Fruit fly (Drosophila melanogaster) whole organism, embryonic: ENCODE data around the gene CG7352.
A peak's percentile ranks its signal among the peaks of the same experiment; 100 is the strongest.

Source experiments
- Aef1 ChIP-seq: fragments of 200-800 bp; sonication (Bioruptor generic); IDR thresholded peaks from 3 replicates; pipeline ENCODE4 v1.3.6; 2022; ENCODE audit warnings: missing biosample characterization, missing genetic modification characterization
- B-H2 ChIP-seq: fragments of 200-800 bp; sonication (Bioruptor generic); optimal IDR thresholded peaks from 2 replicates; lab custom pipeline; 2018; ENCODE audit warnings: missing biosample characterization, mild to moderate bottlenecking, missing genetic modification characterization
- BEAF-32 ChIP-seq: fragments of 200-800 bp; sonication (Bioruptor generic); optimal IDR thresholded peaks from 3 replicates; lab custom pipeline; 2017; ENCODE audit warnings: missing biosample characterization, missing genetic modification characterization, mild to moderate bottlenecking, moderate library complexity, missing genetic modification reagents
- Bgb ChIP-seq: fragments of 200-800 bp; sonication (Bioruptor generic); IDR thresholded peaks from 2 replicates; pipeline ENCODE4 v1.3.6; 2022; ENCODE audit warnings: missing biosample characterization, missing genetic modification characterization; ENCODE audit not compliant: partially characterized antibody
- CG10543 ChIP-seq: fragments of 200-800 bp; sonication (Bioruptor generic); optimal IDR thresholded peaks from 3 replicates; lab custom pipeline; 2017; ENCODE audit warnings: missing biosample characterization, mild to moderate bottlenecking, missing genetic modification characterization, moderate library complexity
- CG10959 ChIP-seq: fragments of 200-800 bp; sonication (Bioruptor generic); IDR thresholded peaks from 2 replicates; pipeline ENCODE4 v1.3.6; 2022; ENCODE audit warnings: missing biosample characterization, missing genetic modification characterization
- CG11696 ChIP-seq: fragments of 200-800 bp; sonication (Bioruptor generic); IDR thresholded peaks from 2 replicates; pipeline ENCODE4 v1.3.6; 2022; ENCODE audit warnings: missing biosample characterization, missing genetic modification characterization
- CG12659 ChIP-seq: fragments of 200-800 bp; sonication (Bioruptor generic); optimal IDR thresholded peaks from 3 replicates; lab custom pipeline; 2017; ENCODE audit warnings: mild to moderate bottlenecking, missing biosample characterization, missing genetic modification reagents, missing genetic modification characterization
- CG14710 ChIP-seq: fragments of 200-800 bp; sonication (Bioruptor generic); optimal IDR thresholded peaks from 3 replicates; lab custom pipeline; 2019; ENCODE audit warnings: missing biosample characterization, mild to moderate bottlenecking, missing genetic modification characterization, moderate library complexity
- CG1792 ChIP-seq: fragments of 200-800 bp; sonication (Bioruptor generic); optimal IDR thresholded peaks from 2 replicates; lab custom pipeline; 2016; ENCODE audit warnings: missing biosample characterization, missing genetic modification characterization
- CG2199 ChIP-seq: fragments of 200-800 bp; sonication (Bioruptor generic); IDR thresholded peaks from 3 replicates; pipeline ENCODE4 v1.3.6; 2022; ENCODE audit warnings: missing biosample characterization, missing genetic modification characterization
- CG2712 ChIP-seq: fragments of 200-800 bp; optimal IDR thresholded peaks from 3 replicates; lab custom pipeline; 2019; ENCODE audit warnings: missing biosample characterization, mild to moderate bottlenecking, missing genetic modification characterization, moderate library complexity
- CG2875 ChIP-seq: fragments of 200-800 bp; sonication (Bioruptor generic); optimal IDR thresholded peaks from 2 replicates; lab custom pipeline; 2017; ENCODE audit warnings: missing biosample characterization, mild to moderate bottlenecking, missing genetic modification characterization, missing genetic modification reagents
- CG42726 ChIP-seq: fragments of 200-800 bp; sonication (Bioruptor generic); IDR thresholded peaks from 2 replicates; pipeline ENCODE4 v1.3.6; 2022; ENCODE audit warnings: missing biosample characterization, missing genetic modification characterization; ENCODE audit not compliant: partially characterized antibody
- CG6854 ChIP-seq: fragments of 200-800 bp; sonication (Bioruptor generic); optimal IDR thresholded peaks from 3 replicates; lab custom pipeline; 2017; ENCODE audit warnings: missing biosample characterization, mild to moderate bottlenecking, missing genetic modification characterization
- CG7987 ChIP-seq: fragments of 200-800 bp; sonication (Bioruptor generic); optimal IDR thresholded peaks from 2 replicates; lab custom pipeline; 2018; ENCODE audit warnings: missing biosample characterization, mild to moderate bottlenecking, missing genetic modification characterization, moderate library complexity
- CHES-1-like ChIP-seq: fragments of 200-800 bp; sonication (Bioruptor generic); optimal IDR thresholded peaks from 2 replicates; lab custom pipeline; 2016; ENCODE audit warnings: missing biosample characterization, missing genetic modification characterization
- Dll ChIP-seq: fragments of 200-800 bp; sonication (Bioruptor generic); IDR thresholded peaks from 4 replicates; pipeline ENCODE4 v1.3.6; 2022; ENCODE audit warnings: missing biosample characterization, missing genetic modification characterization; ENCODE audit not compliant: partially characterized antibody
- Dp ChIP-seq: fragments of 200-800 bp; sonication (Bioruptor generic); optimal IDR thresholded peaks from 2 replicates; lab custom pipeline; 2018; ENCODE audit warnings: missing biosample characterization, mild to moderate bottlenecking, missing genetic modification characterization, moderate library complexity
- GATAe ChIP-seq: fragments of 200-800 bp; sonication (Bioruptor generic); conservative IDR thresholded peaks from 2 replicates; pipeline ENCODE4 v1.3.6; 2022; ENCODE audit warnings: missing biosample characterization, missing genetic modification characterization
- HmgD ChIP-seq: fragments of 200-800 bp; sonication (Bioruptor generic); optimal IDR thresholded peaks from 3 replicates; lab custom pipeline; 2016; ENCODE audit warnings: missing biosample characterization, missing genetic modification characterization
- HmgZ ChIP-seq: fragments of 200-800 bp; sonication (Bioruptor generic); optimal IDR thresholded peaks from 2 replicates; lab custom pipeline; 2018; ENCODE audit warnings: missing biosample characterization, mild to moderate bottlenecking, missing genetic modification characterization
- Med ChIP-seq: fragments of 200-800 bp; sonication (Bioruptor generic); peaks from one replicate; lab custom pipeline; 2016; ENCODE audit warnings: missing biosample characterization, missing genetic modification characterization, mild to moderate bottlenecking, inconsistent platforms, moderate library complexity
- Mrtf ChIP-seq: fragments of 200-800 bp; sonication (Bioruptor generic); IDR thresholded peaks from 3 replicates; pipeline ENCODE4 v1.3.6; 2022; ENCODE audit warnings: missing biosample characterization, missing genetic modification characterization
- Myb ChIP-seq: fragments of 200-800 bp; sonication (Bioruptor generic); optimal IDR thresholded peaks from 2 replicates; lab custom pipeline; 2016; ENCODE audit warnings: missing biosample characterization, missing genetic modification characterization
- Nf-YB ChIP-seq: fragments of 200-800 bp; sonication (Bioruptor generic); optimal IDR thresholded peaks from 3 replicates; lab custom pipeline; 2019; ENCODE audit warnings: missing biosample characterization, mild to moderate bottlenecking, missing genetic modification characterization, moderate library complexity
- Nf-YC ChIP-seq: fragments of 200-800 bp; optimal IDR thresholded peaks from 3 replicates; lab custom pipeline; 2019; ENCODE audit warnings: missing biosample characterization, mild to moderate bottlenecking, missing genetic modification characterization, moderate library complexity
- NfI ChIP-seq: fragments of 200-800 bp; sonication (Bioruptor generic); optimal IDR thresholded peaks from 3 replicates; lab custom pipeline; 2018; ENCODE audit warnings: missing biosample characterization, mild to moderate bottlenecking, missing genetic modification characterization, moderate library complexity
- cad ChIP-seq: fragments of >200 bp; optimal IDR thresholded peaks from 2 replicates; lab custom pipeline; 2017; ENCODE audit warnings: missing biosample characterization, missing genetic modification characterization
- chn ChIP-seq: fragments of 200-800 bp; sonication (Bioruptor generic); optimal IDR thresholded peaks from 2 replicates; lab custom pipeline; 2016; ENCODE audit warnings: missing biosample characterization, missing genetic modification characterization
- gsb-n ChIP-seq: fragments of 200-800 bp; sonication (Bioruptor generic); optimal IDR thresholded peaks from 3 replicates; lab custom pipeline; 2018; ENCODE audit warnings: missing biosample characterization, mild to moderate bottlenecking, missing genetic modification characterization
- ind ChIP-seq: fragments of 200-800 bp; sonication (Bioruptor generic); optimal IDR thresholded peaks from 3 replicates; lab custom pipeline; 2016; ENCODE audit warnings: missing biosample characterization, missing genetic modification characterization
- nmo ChIP-seq: fragments of 200-800 bp; sonication (Bioruptor generic); optimal IDR thresholded peaks from 2 replicates; lab custom pipeline; 2018; ENCODE audit warnings: missing biosample characterization, mild to moderate bottlenecking, missing genetic modification characterization, moderate library complexity
- pita ChIP-seq: fragments of 200-800 bp; sonication (Bioruptor generic); optimal IDR thresholded peaks from 2 replicates; lab custom pipeline; 2017; ENCODE audit warnings: missing biosample characterization, mild to moderate bottlenecking, missing genetic modification characterization
- pzg ChIP-seq: fragments of 200-800 bp; sonication (Bioruptor generic); optimal IDR thresholded peaks from 3 replicates; lab custom pipeline; 2018; ENCODE audit warnings: missing biosample characterization, mild to moderate bottlenecking, missing genetic modification characterization, moderate library complexity
- repo ChIP-seq: fragments of 200-800 bp; sonication (Bioruptor generic); optimal IDR thresholded peaks from 2 replicates; lab custom pipeline; 2016; ENCODE audit warnings: missing biosample characterization, missing genetic modification characterization
- salm ChIP-seq: fragments of 200-800 bp; sonication (Bioruptor generic); optimal IDR thresholded peaks from 2 replicates; lab custom pipeline; 2018; ENCODE audit warnings: missing biosample characterization, mild to moderate bottlenecking, missing genetic modification characterization
- sens ChIP-seq: fragments of 200-800 bp; sonication (Bioruptor generic); peaks from one replicate; lab custom pipeline; 2016; ENCODE audit warnings: missing biosample characterization, missing genetic modification characterization
- sima ChIP-seq: fragments of 200-800 bp; sonication (Bioruptor generic); optimal IDR thresholded peaks from 2 replicates; lab custom pipeline; 2016; ENCODE audit warnings: missing biosample characterization, missing genetic modification characterization
- so ChIP-seq: fragments of 200-800 bp; sonication (Bioruptor generic); IDR thresholded peaks from 3 replicates; pipeline ENCODE4 v1.3.6; 2022; ENCODE audit warnings: missing biosample characterization, missing genetic modification characterization
- sug ChIP-seq: fragments of 200-800 bp; optimal IDR thresholded peaks from 2 replicates; lab custom pipeline; 2019; ENCODE audit warnings: missing biosample characterization, mild to moderate bottlenecking, missing genetic modification characterization, moderate library complexity
- tna ChIP-seq: fragments of 200-800 bp; sonication (Bioruptor generic); IDR thresholded peaks from 2 replicates; pipeline ENCODE4 v1.3.6; 2022; ENCODE audit warnings: missing biosample characterization, missing genetic modification characterization; ENCODE audit not compliant: partially characterized antibody
- trem ChIP-seq: fragments of 200-800 bp; optimal IDR thresholded peaks from 3 replicates; lab custom pipeline; 2019; ENCODE audit warnings: missing biosample characterization, mild to moderate bottlenecking, missing genetic modification characterization, moderate library complexity
- tx ChIP-seq: fragments of 200-800 bp; sonication (Bioruptor generic); optimal IDR thresholded peaks from 2 replicates; lab custom pipeline; 2016; ENCODE audit warnings: missing biosample characterization, missing genetic modification characterization
- unc-4 ChIP-seq: fragments of 200-800 bp; sonication (Bioruptor generic); IDR thresholded peaks from 2 replicates; pipeline ENCODE4 v1.3.6; 2022; ENCODE audit warnings: missing biosample characterization, missing genetic modification characterization; ENCODE audit not compliant: partially characterized antibody
- vfl ChIP-seq: fragments of 200-800 bp; sonication (Bioruptor generic); optimal IDR thresholded peaks from 2 replicates; lab custom pipeline; 2016; ENCODE audit warnings: missing biosample characterization, missing genetic modification characterization
- zen ChIP-seq: fragments of 200-800 bp; sonication (Bioruptor generic); optimal IDR thresholded peaks from 3 replicates; lab custom pipeline; 2018; ENCODE audit warnings: missing biosample characterization, mild to moderate bottlenecking, missing genetic modification characterization, moderate library complexity
- zen2 ChIP-seq: fragments of 200-800 bp; sonication (Bioruptor generic); IDR thresholded peaks from 3 replicates; pipeline ENCODE4 v1.3.6; 2022; ENCODE audit warnings: missing biosample characterization, missing genetic modification characterization; ENCODE audit not compliant: partially characterized antibody

CG7352 gene

DNA sequence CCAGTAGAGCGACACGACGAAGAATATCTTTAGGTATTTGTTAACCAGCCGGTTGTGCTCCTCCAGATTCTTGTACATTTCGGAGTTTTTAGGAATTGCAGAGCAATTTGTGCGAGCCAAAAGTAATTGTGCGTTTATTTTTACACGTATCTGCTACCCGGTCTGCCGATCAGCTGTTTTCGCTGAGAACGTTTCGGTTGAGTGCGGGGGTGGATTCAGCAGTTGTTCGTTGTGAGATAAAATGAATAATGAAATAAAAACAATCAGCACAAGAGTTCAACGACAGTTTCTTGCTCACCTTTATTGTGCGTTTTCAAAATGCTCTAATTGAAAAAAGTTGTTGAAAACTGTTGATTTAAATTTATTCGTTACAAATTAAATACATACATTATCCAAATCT is 43.5 kb upstream of the CG7352 start, which contains the start of gene nac (continued):
- TF ChIP-seq zen (tag; lab: Kevin White, UChicago) (peak; percentile 33), CG2199 (GFP tag; lab: Robert Waterston, UW) (peak; percentile 26; the same call in 1 of the 3 replicates), so (GFP tag; lab: Robert Waterston, UW) (0 out of 3 replicates have a peak, but pooled peaks have one; percentile 12)

DNA sequence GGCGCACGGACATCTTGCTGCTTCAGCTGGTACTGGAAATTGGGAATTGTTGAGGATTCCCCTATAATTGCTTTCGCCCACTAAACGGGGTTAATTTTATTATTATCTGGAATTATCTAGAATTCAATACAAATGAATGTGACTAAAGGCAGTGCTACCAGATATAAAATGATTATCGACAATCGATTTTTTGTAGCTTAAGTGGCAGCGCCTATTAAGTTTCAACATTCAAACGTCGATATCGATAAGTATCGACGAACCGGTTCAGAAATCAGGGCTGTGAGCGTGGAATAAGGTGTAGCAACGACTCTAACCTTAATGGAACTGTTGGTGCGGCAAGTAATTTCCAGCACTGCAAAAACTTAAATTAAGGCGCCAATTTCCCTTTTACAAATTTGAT is 42.3 kb upstream of the CG7352 start, which contains the start of gene Sgt1:
TSS of gene Sgt1 (minus strand) at position 165 of the 400 bp plus-strand sequence.
- TF ChIP-seq Aef1 (GFP tag; lab: Robert Waterston, UW) (0 out of 3 replicates have a peak, but pooled peaks have one; percentile 25), HmgD (GFP tag; lab: Kevin White, UChicago) (peak; percentile 81), vfl (peak; percentile 72), NfI (peak; percentile 61), CG42726 (peak; percentile 71), CG12659 (GFP tag; lab: Kevin White, UChicago) (peak; percentile 84), ind (GFP tag; lab: Kevin White, UChicago) (peak; percentile 35), Myb (GFP tag; lab: Kevin White, UChicago) (peak; percentile 78), zen2 (GFP tag; lab: Robert Waterston, UW) (peak; percentile 64; the same call in 1 of the 3 replicates), Med (GFP tag; lab: Kevin White, UChicago) (peak; percentile 96), CG1792 (GFP tag; lab: Kevin White, UChicago) (peak; percentile 57), Dll (GFP tag; lab: Robert Waterston, UW) (peak; percentile 85), nmo (GFP tag; lab: Kevin White, UChicago) (peak; percentile 66), Nf-YB (GFP tag; lab: Kevin White, UChicago) (no peak), CG11696 (GFP tag; lab: Robert Waterston, UW) (no peak), CG6854 (GFP tag; lab: Kevin White, UChicago) (no peak), unc-4 (GFP tag; lab: Robert Waterston, UW) (peak; percentile 78), Dp (GFP tag; lab: Kevin White, UChicago) (peak; percentile 100), gsb-n (no peak), GATAe (GFP tag; lab: Robert Waterston, UW) (no peak), sima (no peak), CG14710 (tag; lab: Kevin White, UChicago) (peak; percentile 69), BEAF-32 (GFP tag; lab: Kevin White, UChicago) (peak; percentile 78), repo (GFP tag; lab: Kevin White, UChicago) (peak; percentile 40), pzg (GFP tag; lab: Kevin White, UChicago) (peak; percentile 99), HmgZ (tag; lab: Kevin White, UChicago) (peak; percentile 82), chn (GFP tag; lab: Kevin White, UChicago) (peak; percentile 43), CG7987 (GFP tag; lab: Kevin White, UChicago) (peak; percentile 39), B-H2 (GFP tag; lab: Kevin White, UChicago) (peak; percentile 88), tx (GFP tag; lab: Kevin White, UChicago) (peak; percentile 31), CG2712 (peak; percentile 56), salm (no peak), trem (peak; percentile 93), Mrtf (GFP tag; lab: Robert Waterston, UW) (no peak), cad (GFP tag; lab: Kevin White, UChicago) (no peak), CG10543 (GFP tag; lab: Kevin White, UChicago) (peak; percentile 19), Nf-YC (tag; lab: Kevin White, UChicago) (peak; percentile 35), CG10959 (GFP tag; lab: Robert Waterston, UW) (no peak), pita (peak; percentile 85), CHES-1-like (GFP tag; lab: Kevin White, UChicago) (peak; percentile 47), tna (GFP tag; lab: Robert Waterston, UW) (peak; percentile 85), CG2875 (GFP tag; lab: Kevin White, UChicago) (no peak), sens (GFP tag; lab: Kevin White, UChicago) (peak; percentile 91), Bgb (GFP tag; lab: Robert Waterston, UW) (peak; percentile 88), sug (tag; lab: Kevin White, UChicago) (peak; percentile 75)
